Worm (Caenorhabditis elegans) whole organism, early embryonic: ENCODE data around the gene F47B7.3.

Source experiments
- B0310.2 ChIP-seq: sonication (generic microtip); optimal IDR thresholded peaks from 2 replicates; lab custom pipeline; 2016; ENCODE audit warnings: mild to moderate bottlenecking, missing genetic modification characterization, missing compliant biosample characterization
- F13C5.2 ChIP-seq: sonication (generic microtip); optimal IDR thresholded peaks from 2 replicates; lab custom pipeline; 2017; ENCODE audit warnings: mild to moderate bottlenecking, missing genetic modification characterization, inconsistent platforms, missing compliant biosample characterization
- aly-1 ChIP-seq: sonication (generic microtip); optimal IDR thresholded peaks from 2 replicates; lab custom pipeline; 2016; ENCODE audit warnings: missing genetic modification characterization, missing compliant biosample characterization
- ama-1 ChIP-seq: fragments of 150-350 bp; optimal IDR thresholded peaks from 2 replicates; lab custom pipeline; 2014
- ceh-13 ChIP-seq: fragments of 200-800 bp; sonication (Bioruptor generic); optimal IDR thresholded peaks from 2 replicates; lab custom pipeline; 2018; ENCODE audit warnings: mild to moderate bottlenecking, missing genetic modification characterization, missing compliant biosample characterization
- ceh-36 ChIP-seq: sonication (generic microtip); optimal IDR thresholded peaks from 2 replicates; lab custom pipeline; 2016; ENCODE audit warnings: missing genetic modification characterization, inconsistent platforms, missing compliant biosample characterization
- ets-7 ChIP-seq: sonication (generic microtip); optimal IDR thresholded peaks from 2 replicates; lab custom pipeline; 2016; ENCODE audit warnings: missing genotype, missing genetic modification characterization, missing compliant biosample characterization
- flt-1 ChIP-seq: fragments of 200-800 bp; sonication (Bioruptor generic); IDR thresholded peaks from 2 replicates; pipeline ENCODE4 v1.3.6; 2022; ENCODE audit warnings: missing genetic modification characterization, missing compliant biosample characterization
- hmbx-1 ChIP-seq: sonication (generic microtip); optimal IDR thresholded peaks from 2 replicates; lab custom pipeline; 2016; ENCODE audit warnings: mild to moderate bottlenecking, missing genetic modification characterization, missing compliant biosample characterization
- hmg-4 ChIP-seq: fragments of 200-800 bp; sonication (Bioruptor generic); optimal IDR thresholded peaks from 2 replicates; lab custom pipeline; 2018; ENCODE audit warnings: mild to moderate bottlenecking, missing genetic modification characterization, missing compliant biosample characterization
- hnd-1 ChIP-seq: sonication (generic microtip); optimal IDR thresholded peaks from 2 replicates; lab custom pipeline; 2016; ENCODE audit warnings: missing genetic modification characterization, missing compliant biosample characterization
- pes-1 ChIP-seq: fragments of 200-800 bp; sonication (Bioruptor generic); IDR thresholded peaks from 2 replicates; pipeline ENCODE4 v1.3.6; 2022; ENCODE audit warnings: missing genetic modification reagents, missing genetic modification characterization, missing compliant biosample characterization
- scrt-1 ChIP-seq: fragments of 200-800 bp; sonication (Bioruptor generic); IDR thresholded peaks from 2 replicates; pipeline ENCODE4 v1.3.6; 2022; ENCODE audit warnings: missing genetic modification characterization, missing compliant biosample characterization
- sea-1 ChIP-seq: fragments of 200-800 bp; sonication (Bioruptor generic); conservative IDR thresholded peaks from 2 replicates; pipeline ENCODE4 v1.3.6; 2022; ENCODE audit warnings: missing genetic modification characterization, missing compliant biosample characterization
- tbx-11 ChIP-seq: fragments of 200-800 bp; sonication (Bioruptor generic); IDR thresholded peaks from 2 replicates; pipeline ENCODE4 v1.3.6; 2022; ENCODE audit warnings: missing genetic modification characterization, missing compliant biosample characterization
- tbx-37 ChIP-seq: fragments of 200-800 bp; sonication (Bioruptor generic); conservative IDR thresholded peaks from 2 replicates; pipeline ENCODE4 v1.3.6; 2022; ENCODE audit warnings: missing genetic modification reagents, missing genetic modification characterization, missing compliant biosample characterization
- tra-4 ChIP-seq: sonication (generic microtip); optimal IDR thresholded peaks from 2 replicates; lab custom pipeline; 2017; ENCODE audit warnings: missing genetic modification characterization, missing compliant biosample characterization

F47B7.3 gene

DNA sequence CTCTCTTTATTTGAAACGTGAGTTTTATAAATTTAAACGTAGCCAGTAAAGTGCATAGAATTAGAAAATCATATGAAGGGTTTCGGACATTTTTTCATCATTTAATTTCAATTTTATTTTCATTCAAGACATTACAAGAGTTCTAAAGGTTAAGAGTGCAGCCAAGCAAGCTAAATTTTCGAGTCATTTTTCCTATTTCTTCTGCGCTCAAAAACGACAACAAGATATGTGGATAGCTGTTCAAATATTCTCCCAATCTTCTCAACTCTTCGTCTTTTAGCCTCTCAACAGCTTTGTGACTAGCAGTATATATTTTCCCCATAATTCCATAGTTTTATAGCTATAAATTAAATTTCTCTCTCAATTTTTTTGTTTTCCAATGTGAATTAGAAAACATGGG is 19.5 kb upstream of the F47B7.3 start:
- no peak for TF ChIP-seq tbx-11 (GFP tag; lab: Robert Waterston, UW)
- TF ChIP-seq tbx-37 (GFP tag; lab: Robert Waterston, UW): no peak
- TF ChIP-seq hmg-4 (GFP tag; lab: Kevin White, UChicago): no peak
- TF ChIP-seq F13C5.2: no peak
- TF ChIP-seq ceh-36 (tag; lab: Kevin White, UChicago): no peak
- no peak for TF ChIP-seq scrt-1 (GFP tag; lab: Robert Waterston, UW)
- TF ChIP-seq aly-1 (tag; lab: Kevin White, UChicago): no peak
- no peak for TF ChIP-seq ets-7 (tag; lab: Kevin White, UChicago)
- TF ChIP-seq ceh-13 (GFP tag; lab: Kevin White, UChicago): no peak
- no peak for TF ChIP-seq B0310.2 (tag; lab: Kevin White, UChicago)
- no peak for TF ChIP-seq hnd-1 (tag; lab: Kevin White, UChicago)
- TF ChIP-seq hmbx-1 (tag; lab: Kevin White, UChicago): no peak
- no peak for TF ChIP-seq sea-1
- TF ChIP-seq ama-1 (lab: Kevin White, UChicago): no peak
- TF ChIP-seq flt-1 (GFP tag; lab: Robert Waterston, UW): no peak
- no peak for TF ChIP-seq tra-4
- no peak for TF ChIP-seq pes-1 (GFP tag; lab: Robert Waterston, UW)

DNA sequence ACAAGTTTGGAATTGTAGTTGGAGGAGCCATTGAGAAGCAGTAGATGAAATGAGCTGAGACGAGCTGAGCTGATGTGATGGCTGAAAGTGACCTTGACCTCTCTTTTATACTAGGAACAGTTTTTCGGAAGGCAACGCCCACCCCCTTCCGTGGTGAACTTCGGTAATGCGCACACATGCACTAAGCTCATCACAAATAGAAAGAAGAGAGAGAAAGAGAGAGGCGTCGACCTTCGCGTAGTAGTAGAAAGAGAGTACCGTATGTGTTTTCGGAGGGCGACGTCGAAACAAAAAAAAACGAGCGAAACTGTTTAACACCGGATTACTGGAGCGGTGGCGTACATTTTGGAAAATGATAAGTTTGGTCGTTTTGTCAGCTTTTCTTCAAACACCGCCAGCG is 16.8 kb upstream of the F47B7.3 start, which contains the start of gene marg-1:
TSS of gene marg-1 (minus strand) at position 101 of the 400 bp plus-strand sequence.
- no peak for TF ChIP-seq hnd-1 (tag; lab: Kevin White, UChicago)
- TF ChIP-seq ets-7 (tag; lab: Kevin White, UChicago): no peak
- no peak for TF ChIP-seq tbx-37 (GFP tag; lab: Robert Waterston, UW)
- TF ChIP-seq hmg-4 (GFP tag; lab: Kevin White, UChicago): no peak
- no peak for TF ChIP-seq ceh-36 (tag; lab: Kevin White, UChicago)
- TF ChIP-seq scrt-1 (GFP tag; lab: Robert Waterston, UW): no peak

DNA sequence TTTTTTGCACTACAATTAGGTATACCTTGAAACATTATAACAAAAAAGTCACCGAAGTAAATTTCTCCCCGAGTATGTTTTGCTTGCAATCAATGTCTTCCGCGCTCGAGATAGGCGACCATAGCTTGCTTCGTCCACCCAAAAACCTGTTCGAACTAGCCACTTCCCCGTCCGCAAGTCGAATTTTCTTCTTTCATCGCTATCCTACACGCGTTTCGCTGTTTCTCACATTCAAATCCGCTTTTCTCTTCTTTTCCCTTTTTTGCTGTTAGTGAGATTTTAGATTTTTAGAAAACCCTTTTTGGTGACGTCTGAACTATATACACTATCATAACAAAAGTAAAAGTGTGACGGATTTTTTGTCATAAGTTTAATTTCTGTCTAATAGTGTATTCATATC is 9.0 kb upstream of the F47B7.3 start:
- no peak for TF ChIP-seq scrt-1 (GFP tag; lab: Robert Waterston, UW)
- no peak for TF ChIP-seq ets-7 (tag; lab: Kevin White, UChicago)
- TF ChIP-seq F13C5.2: no peak
- no peak for TF ChIP-seq sea-1
- TF ChIP-seq aly-1 (tag; lab: Kevin White, UChicago): no peak
- no peak for TF ChIP-seq hnd-1 (tag; lab: Kevin White, UChicago)
- no peak for TF ChIP-seq flt-1 (GFP tag; lab: Robert Waterston, UW)
- no peak for TF ChIP-seq ama-1 (lab: Kevin White, UChicago)
- no peak for TF ChIP-seq B0310.2 (tag; lab: Kevin White, UChicago)
- TF ChIP-seq tbx-37 (GFP tag; lab: Robert Waterston, UW): no peak
- no peak for TF ChIP-seq hmbx-1 (tag; lab: Kevin White, UChicago)
- no peak for TF ChIP-seq ceh-36 (tag; lab: Kevin White, UChicago)
- no peak for TF ChIP-seq hmg-4 (GFP tag; lab: Kevin White, UChicago)
- TF ChIP-seq ceh-13 (GFP tag; lab: Kevin White, UChicago): no peak
- no peak for TF ChIP-seq tra-4
- no peak for TF ChIP-seq tbx-11 (GFP tag; lab: Robert Waterston, UW)
- TF ChIP-seq pes-1 (GFP tag; lab: Robert Waterston, UW): no peak

DNA sequence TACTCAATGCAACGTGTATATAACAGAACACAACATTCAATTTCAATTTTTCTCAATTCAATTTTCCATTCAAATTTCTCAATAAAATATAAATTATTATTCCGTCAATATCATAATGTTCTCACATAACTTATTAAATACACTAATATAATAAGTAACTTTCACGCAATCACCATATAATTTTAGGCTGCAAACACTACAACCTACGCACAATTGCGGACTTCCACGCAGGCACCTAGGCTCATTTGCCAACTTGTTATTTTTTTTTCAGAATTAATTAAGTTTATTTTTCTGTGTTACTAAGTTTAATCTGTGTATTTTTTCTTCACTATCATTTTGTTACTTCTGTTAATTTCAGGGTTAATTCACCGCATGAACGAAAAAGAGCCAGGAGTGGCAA is 8.2 kb upstream of the F47B7.3 start, which contains the start of gene F47B7.2:
TSS of gene F47B7.2 (plus strand) at position 358 of the 400 bp plus-strand sequence.
- TF ChIP-seq pes-1 (GFP tag; lab: Robert Waterston, UW): peak; percentile 16; the same call in 1 of the 2 replicates
- no peak for TF ChIP-seq hnd-1 (tag; lab: Kevin White, UChicago)
- no peak for TF ChIP-seq ceh-36 (tag; lab: Kevin White, UChicago)
- TF ChIP-seq F13C5.2: peak; percentile 8
- TF ChIP-seq sea-1: no peak
- TF ChIP-seq scrt-1 (GFP tag; lab: Robert Waterston, UW): no peak

DNA sequence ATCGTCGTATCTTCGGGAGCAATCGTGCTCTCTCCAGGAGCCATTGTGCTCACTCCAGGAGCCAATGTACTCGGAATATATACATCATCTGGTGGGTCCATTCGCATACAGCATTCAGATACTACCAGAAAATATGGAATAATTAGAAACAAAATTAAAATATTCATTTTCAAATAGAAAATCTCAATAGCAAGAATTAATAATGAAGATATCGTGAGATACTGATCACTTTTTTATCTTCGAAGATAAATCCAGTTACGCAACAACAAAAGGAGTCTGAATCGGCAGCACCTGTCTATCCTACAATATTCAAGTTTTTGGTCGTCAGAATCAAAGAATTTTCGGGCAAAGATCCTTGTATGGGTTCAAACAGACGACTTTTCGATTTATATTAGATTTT is 4.5 kb upstream of the F47B7.3 start, which contains the start of gene F47B7.5:
TSS of gene F47B7.5 (minus strand) at position 101 of the 400 bp plus-strand sequence.
- no peak for TF ChIP-seq F13C5.2
- no peak for TF ChIP-seq tbx-37 (GFP tag; lab: Robert Waterston, UW)
- no peak for TF ChIP-seq scrt-1 (GFP tag; lab: Robert Waterston, UW)
- no peak for TF ChIP-seq pes-1 (GFP tag; lab: Robert Waterston, UW)
- TF ChIP-seq ceh-36 (tag; lab: Kevin White, UChicago): no peak
- TF ChIP-seq aly-1 (tag; lab: Kevin White, UChicago): no peak
- TF ChIP-seq ceh-13 (GFP tag; lab: Kevin White, UChicago): no peak
- TF ChIP-seq tra-4: no peak
- TF ChIP-seq B0310.2 (tag; lab: Kevin White, UChicago): no peak

DNA sequence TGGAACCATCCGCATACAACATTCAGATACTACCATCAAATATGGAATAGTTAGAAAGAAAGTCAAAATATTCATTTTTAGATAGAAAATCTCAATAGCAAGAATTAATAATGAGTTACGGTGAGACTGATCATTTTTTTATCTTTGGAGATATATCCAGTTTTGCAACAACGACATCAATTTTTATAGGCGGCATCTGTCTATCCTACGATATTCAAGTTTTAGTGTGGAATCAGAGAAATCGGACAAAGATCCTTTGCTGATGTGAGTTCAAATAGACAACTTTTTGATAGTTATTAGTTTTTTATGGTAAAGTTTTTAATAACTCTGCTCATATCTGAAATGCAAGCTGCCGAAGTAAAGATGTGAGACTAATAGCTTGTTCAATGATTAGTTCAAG is 2.4 kb upstream of the F47B7.3 start, which contains the start of gene F47B7.4:
TSS of gene F47B7.4 (minus strand) at position 101 of the 400 bp plus-strand sequence.
- TF ChIP-seq scrt-1 (GFP tag; lab: Robert Waterston, UW): no peak
- TF ChIP-seq tra-4: no peak
- no peak for TF ChIP-seq flt-1 (GFP tag; lab: Robert Waterston, UW)
- TF ChIP-seq B0310.2 (tag; lab: Kevin White, UChicago): no peak
- no peak for TF ChIP-seq ets-7 (tag; lab: Kevin White, UChicago)
- TF ChIP-seq aly-1 (tag; lab: Kevin White, UChicago): no peak
- TF ChIP-seq ceh-13 (GFP tag; lab: Kevin White, UChicago): no peak
- TF ChIP-seq hnd-1 (tag; lab: Kevin White, UChicago): no peak
- no peak for TF ChIP-seq hmbx-1 (tag; lab: Kevin White, UChicago)
- no peak for TF ChIP-seq tbx-11 (GFP tag; lab: Robert Waterston, UW)
- no peak for TF ChIP-seq ceh-36 (tag; lab: Kevin White, UChicago)
- TF ChIP-seq tbx-37 (GFP tag; lab: Robert Waterston, UW): no peak

DNA sequence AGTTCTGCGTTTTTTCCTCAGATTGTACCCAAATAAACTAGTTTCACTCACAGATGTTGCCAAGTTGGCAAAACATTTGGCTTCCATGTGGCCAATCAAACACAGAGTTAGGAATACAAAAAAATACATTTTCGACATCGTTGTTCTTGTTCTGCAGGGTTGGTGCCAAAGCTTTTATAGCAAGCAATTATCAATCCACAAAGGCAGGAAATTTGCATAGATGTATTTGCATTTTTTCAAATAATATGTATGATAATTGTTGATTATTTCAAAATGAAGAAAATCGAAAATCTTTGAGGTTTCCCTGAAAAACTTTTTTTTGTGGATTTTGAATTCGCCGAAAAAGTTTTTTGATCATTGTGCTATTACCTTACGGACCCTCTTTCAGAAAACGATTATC is 1.8 kb downstream of the F47B7.3 start, which contains the start of gene T14G12.11:
TSS of gene T14G12.11 (minus strand) at position 138 of the 400 bp plus-strand sequence.
- no peak for TF ChIP-seq scrt-1 (GFP tag; lab: Robert Waterston, UW)
- TF ChIP-seq aly-1 (tag; lab: Kevin White, UChicago): no peak
- TF ChIP-seq tbx-37 (GFP tag; lab: Robert Waterston, UW): no peak
- no peak for TF ChIP-seq hmbx-1 (tag; lab: Kevin White, UChicago)
- TF ChIP-seq tbx-11 (GFP tag; lab: Robert Waterston, UW): no peak
- TF ChIP-seq F13C5.2: no peak
- no peak for TF ChIP-seq ceh-36 (tag; lab: Kevin White, UChicago)
- no peak for TF ChIP-seq pes-1 (GFP tag; lab: Robert Waterston, UW)
- no peak for TF ChIP-seq sea-1
- no peak for TF ChIP-seq ama-1 (lab: Kevin White, UChicago)
- TF ChIP-seq hnd-1 (tag; lab: Kevin White, UChicago): no peak
- TF ChIP-seq flt-1 (GFP tag; lab: Robert Waterston, UW): no peak
- no peak for TF ChIP-seq tra-4
- no peak for TF ChIP-seq B0310.2 (tag; lab: Kevin White, UChicago)
- no peak for TF ChIP-seq hmg-4 (GFP tag; lab: Kevin White, UChicago)
- TF ChIP-seq ceh-13 (GFP tag; lab: Kevin White, UChicago): no peak
- TF ChIP-seq ets-7 (tag; lab: Kevin White, UChicago): no peak
